Fruit fly (Drosophila melanogaster) whole organism, wandering third instar larva: ENCODE results near the gene CG7611.

Source experiments
- CG32264 ChIP-seq: fragments of 200-800 bp; sonication (Bioruptor generic); optimal IDR thresholded peaks from 2 replicates; lab custom pipeline; 2016; ENCODE audit warnings: missing biosample characterization, missing genetic modification characterization
- GATAd ChIP-seq: sonication (Bioruptor generic); optimal IDR thresholded peaks from 2 replicates; lab custom pipeline; 2016; ENCODE audit warnings: missing biosample characterization, missing genetic modification characterization
- Hnf4 ChIP-seq: fragments of 200-800 bp; sonication (Bioruptor generic); optimal IDR thresholded peaks from 2 replicates; lab custom pipeline; 2016; ENCODE audit warnings: missing biosample characterization, mild to moderate bottlenecking, missing genetic modification characterization
- Hr78 ChIP-seq: fragments of >200 bp; optimal IDR thresholded peaks from 2 replicates; lab custom pipeline; 2017; ENCODE audit warnings: missing biosample characterization, missing genetic modification characterization
- Hr83 ChIP-seq: fragments of 200-300 bp; sonication (Bioruptor generic); optimal IDR thresholded peaks from 2 replicates; lab custom pipeline; 2016; ENCODE audit warnings: missing biosample characterization, mild to moderate bottlenecking, missing genetic modification characterization, moderate library complexity; ENCODE audit not compliant: poor library complexity, severe bottlenecking
- Myc ChIP-seq: fragments of >200 bp; optimal IDR thresholded peaks from 2 replicates; lab custom pipeline; 2017
- Rel ChIP-seq, 2 experiments: fragments of 200-800 bp; sonication (Bioruptor generic) in 1 of 2; optimal IDR thresholded peaks; 2 replicates in 1 of 2; 3 replicates in 1 of 2; lab custom pipeline; 2016 to 2019; ENCODE audit warnings: mild to moderate bottlenecking in 2 of 2, missing biosample characterization in 2 of 2, missing genetic modification characterization in 2 of 2, moderate library complexity in 1 of 2
- br ChIP-seq: fragments of 200-800 bp; sonication (Bioruptor generic); optimal IDR thresholded peaks from 2 replicates; lab custom pipeline; 2016; ENCODE audit warnings: missing biosample characterization, missing genetic modification characterization
- fru ChIP-seq: fragments of 200-800 bp; sonication (Bioruptor generic); optimal IDR thresholded peaks from 3 replicates; lab custom pipeline; 2016; ENCODE audit warnings: missing biosample characterization, mild to moderate bottlenecking, missing genetic modification characterization
- h ChIP-seq: fragments of 200-800 bp; sonication (Bioruptor generic); optimal IDR thresholded peaks from 3 replicates; lab custom pipeline; 2016; ENCODE audit warnings: missing biosample characterization, mild to moderate bottlenecking, missing genetic modification characterization
- pan ChIP-seq: fragments of >200 bp; optimal IDR thresholded peaks from 2 replicates; lab custom pipeline; 2017
- psq ChIP-seq: fragments of 200-800 bp; sonication (Bioruptor generic); optimal IDR thresholded peaks from 3 replicates; lab custom pipeline; 2017; ENCODE audit warnings: missing biosample characterization, mild to moderate bottlenecking, missing genetic modification characterization, moderate library complexity
- usp ChIP-seq: fragments of >200 bp; optimal IDR thresholded peaks from 2 replicates; lab custom pipeline; 2017; ENCODE audit warnings: missing biosample characterization, missing genetic modification characterization
- woc ChIP-seq: sonication (Bioruptor generic); optimal IDR thresholded peaks from 2 replicates; lab custom pipeline; 2016; ENCODE audit warnings: missing biosample characterization, mild to moderate bottlenecking, missing genetic modification characterization

DNA sequence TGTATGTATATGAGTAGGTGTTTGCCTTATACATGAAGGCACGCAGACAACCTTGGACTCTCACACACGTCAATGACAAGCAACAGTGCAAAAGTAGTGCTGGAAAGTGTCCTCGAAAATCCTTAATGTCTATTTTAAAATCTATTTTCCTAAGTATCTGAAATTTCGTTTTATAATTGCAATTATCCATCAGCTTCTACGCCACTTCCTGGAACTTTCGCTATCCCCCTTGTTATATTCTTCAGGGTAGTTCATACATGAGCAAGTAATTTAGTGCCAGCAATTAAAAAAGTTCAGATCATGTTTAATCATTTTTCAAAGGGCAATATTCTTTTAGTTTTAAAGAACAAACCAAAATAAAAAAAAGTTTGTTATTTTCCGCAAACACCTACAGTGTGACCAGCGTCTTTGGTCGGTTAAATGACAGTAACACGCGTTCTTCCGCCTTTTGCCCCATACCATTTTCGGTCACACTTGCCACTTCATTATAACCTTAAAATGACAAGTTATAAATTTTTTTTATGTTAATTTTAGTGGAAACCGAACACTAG, 6.2 kb upstream of the CG7611 start:
- TF ChIP-seq pan (lab: Kevin White, UChicago) (no peak), Hnf4 (peak; percentile 59), h (GFP tag; lab: Kevin White, UChicago) (peak; percentile 63), psq (GFP tag; lab: Kevin White, UChicago) (peak; percentile 24), Myc (lab: Kevin White, UChicago) (no peak), GATAd (no peak), Hr83 (GFP tag; lab: Kevin White, UChicago) (no peak), fru (GFP tag; lab: Kevin White, UChicago) (peak; percentile 71), br (GFP tag; lab: Kevin White, UChicago) (peak; percentile 52), usp (no peak), Rel (GFP tag; optimal IDR thresholded peaks at IDR 0.05; lab: Kevin White, UChicago) (no peak), Rel (tag; optimal IDR thresholded peaks at IDR 0.05; lab: Kevin White, UChicago) (no peak), Hr78 (peak; percentile 11), CG32264 (GFP tag; lab: Kevin White, UChicago) (no peak), woc (GFP tag; lab: Kevin White, UChicago) (peak; percentile 53)
